In genomic region chrX:2771742-2772141, ce11 we compare ENCODE assay signal across 4 worm cellular contexts.
TF ChIP-seq lines count a peak whose summit lies in the region.

TSS of gene cgef-1 (plus strand) at chrX:2772042.

TF ChIP-seq in whole organism, L3 larva, 47 proteins besides CTCF, POLR2A, EP300 and RAD21:
- TF ChIP-seq lin-39 (tag; optimal IDR thresholded peaks at IDR 0.05; lab: Kevin White, UChicago) (peak; percentile 5), egl-5 (tag; optimal IDR thresholded peaks at IDR 0.05; lab: Kevin White, UChicago) (no peak), mdl-1 (tag; optimal IDR thresholded peaks at IDR 0.05; lab: Kevin White, UChicago) (no peak), nhr-11 (tag; optimal IDR thresholded peaks at IDR 0.05; lab: Kevin White, UChicago) (no peak), pha-4 (tag; optimal IDR thresholded peaks at IDR 0.05; lab: Kevin White, UChicago) (no peak), nhr-28 (tag; optimal IDR thresholded peaks at IDR 0.05; lab: Kevin White, UChicago) (no peak)

TF ChIP-seq in whole organism, L4 larva, 104 proteins besides CTCF, POLR2A, EP300 and RAD21:
- no peak for TF ChIP-seq fkh-10 (GFP tag; optimal IDR thresholded peaks at IDR 0.05; lab: Kevin White, UChicago)
- TF ChIP-seq pha-4 (GFP tag; IDR thresholded peaks at IDR 0.05; lab: Robert Waterston, UW): no peak
- no peak for TF ChIP-seq pha-4 (tag; optimal IDR thresholded peaks at IDR 0.05; lab: Kevin White, UChicago)
- TF ChIP-seq aha-1 (tag; lab: Kevin White, UChicago): peak; percentile 40
TF ChIP-seq in whole organism, L4 larva: peak in this region for 1.

TF ChIP-seq in whole organism, late embryonic, 69 proteins besides CTCF, POLR2A, EP300 and RAD21:
- peak; percentile 39 for TF ChIP-seq unc-42 (tag; optimal IDR thresholded peaks at IDR 0.05; lab: Kevin White, UChicago)
- TF ChIP-seq unc-3 (GFP tag; conservative IDR thresholded peaks at IDR 0.05; lab: Robert Waterston, UW): no peak
- no peak for TF ChIP-seq unc-3 (tag; optimal IDR thresholded peaks at IDR 0.05; lab: Kevin White, UChicago)
- TF ChIP-seq ceh-31 (tag; optimal IDR thresholded peaks at IDR 0.05; lab: Kevin White, UChicago): no peak

TF ChIP-seq in whole organism, mixed stage, embryonic, 35 proteins besides CTCF, POLR2A, EP300 and RAD21:
- peak; percentile 75 for TF ChIP-seq ces-1 (GFP tag; optimal IDR thresholded peaks at IDR 0.05; lab: Kevin White, UChicago)
- TF ChIP-seq unc-39 (tag; optimal IDR thresholded peaks at IDR 0.05; lab: Kevin White, UChicago): no peak
- TF ChIP-seq cnd-1 (tag; optimal IDR thresholded peaks at IDR 0.05; lab: Kevin White, UChicago): no peak
